Fruit fly (Drosophila melanogaster): ENCODE measurements around the gene CG32982.

CG32982 gene

dm6 chr2L:9207133-9207532 lies 81.6 kb downstream of the CG32982 start (continued):
- TF ChIP-seq CG10321 (GFP tag; IDR thresholded peaks at IDR 0.05) (no peak), D19A (tag; optimal IDR thresholded peaks at IDR 0.05) (peak; percentile 33), B-H2 (GFP tag; optimal IDR thresholded peaks at IDR 0.05) (no peak), onecut (GFP tag; IDR thresholded peaks at IDR 0.05) (no peak), CG3163 (GFP tag; optimal IDR thresholded peaks at IDR 0.05) (no peak), pita (GFP tag; optimal IDR thresholded peaks at IDR 0.05) (no peak), Asciz (GFP tag; optimal IDR thresholded peaks at IDR 0.05) (peak; percentile 72), CG8388 (GFP tag; optimal IDR thresholded peaks at IDR 0.05) (peak; percentile 71), CG9727 (GFP tag; optimal IDR thresholded peaks at IDR 0.05) (no peak), org-1 (GFP tag; optimal IDR thresholded peaks at IDR 0.05) (peak; percentile 15), ap (GFP tag; IDR thresholded peaks at IDR 0.05) (no peak), CG12071 (GFP tag; optimal IDR thresholded peaks at IDR 0.05) (no peak), nerfin-1 (tag; optimal IDR thresholded peaks at IDR 0.05) (peak; percentile 34), dm (GFP tag; optimal IDR thresholded peaks at IDR 0.05) (no peak), Sin3A (optimal IDR thresholded peaks at IDR 0.05) (no peak), hth (optimal IDR thresholded peaks at IDR 0.05) (no peak), CG11696 (GFP tag; IDR thresholded peaks at IDR 0.05) (no peak), stc (GFP tag; IDR thresholded peaks at IDR 0.05) (peak; percentile 56), corto (GFP tag; optimal IDR thresholded peaks at IDR 0.05) (no peak), CG14050 (GFP tag; IDR thresholded peaks at IDR 0.05) (peak; percentile 46; the same call in 1 of the 3 replicates), vvl (GFP tag; IDR thresholded peaks at IDR 0.05) (0 out of 2 replicates have a peak, but pooled peaks have one; percentile 18), CG13894 (tag; optimal IDR thresholded peaks at IDR 0.05) (no peak), wor (GFP tag; IDR thresholded peaks at IDR 0.05) (peak; percentile 24; the same call in 1 of the 2 replicates), CG11085 (GFP tag; IDR thresholded peaks at IDR 0.05) (no peak), CG6689 (GFP tag; IDR thresholded peaks at IDR 0.05) (0 out of 2 replicates have a peak, but pooled peaks have one; percentile 6), sim (GFP tag; IDR thresholded peaks at IDR 0.05) (no peak), pan (optimal IDR thresholded peaks at IDR 0.05) (no peak), pan (GFP tag; optimal IDR thresholded peaks at IDR 0.05 in 1 of 2, IDR thresholded peaks at IDR 0.05 in 1 of 2) (peak in 1 of 2 experiments; percentile 51), gt (GFP tag; IDR thresholded peaks at IDR 0.05) (no peak), Oli (tag; optimal IDR thresholded peaks at IDR 0.05) (peak; percentile 60), crc (GFP tag; optimal IDR thresholded peaks at IDR 0.05) (no peak), Deaf1 (tag; optimal IDR thresholded peaks at IDR 0.05) (no peak), crol (GFP tag; IDR thresholded peaks at IDR 0.05) (no peak), CG18262 (tag; optimal IDR thresholded peaks at IDR 0.05) (peak; percentile 69), B-H1 (GFP tag; IDR thresholded peaks at IDR 0.05) (no peak), Oaz (GFP tag; IDR thresholded peaks at IDR 0.05) (0 out of 2 replicates have a peak, but pooled peaks have one; percentile 20), CG9609 (GFP tag; optimal IDR thresholded peaks at IDR 0.05) (no peak), CG3065 (GFP tag; optimal IDR thresholded peaks at IDR 0.05) (no peak), eve (GFP tag; optimal IDR thresholded peaks at IDR 0.05) (peak in 1 of 2 experiments; percentile 85), CG1529 (GFP tag; optimal IDR thresholded peaks at IDR 0.05) (peak; percentile 42), CTCF (GFP tag; optimal IDR thresholded peaks at IDR 0.05) (no peak), E2f1 (GFP tag; IDR thresholded peaks at IDR 0.05) (0 out of 2 replicates have a peak, but pooled peaks have one; percentile 26), CG9797 (GFP tag; optimal IDR thresholded peaks at IDR 0.05) (no peak), unpg (GFP tag; optimal IDR thresholded peaks at IDR 0.05) (peak; percentile 66), Dref (GFP tag; IDR thresholded peaks at IDR 0.05) (no peak), tgo (GFP tag; IDR thresholded peaks at IDR 0.05) (peak; percentile 25; the same call in 1 of the 3 replicates), CG11695 (GFP tag; IDR thresholded peaks at IDR 0.05) (no peak), Opbp (GFP tag; IDR thresholded peaks at IDR 0.05; ENCODE audit: partially characterized antibody) (no peak), E2f2 (GFP tag; IDR thresholded peaks at IDR 0.05) (peak; percentile 28; the same call in 1 of the 2 replicates), fd102C (GFP tag; optimal IDR thresholded peaks at IDR 0.05) (no peak), run (tag; optimal IDR thresholded peaks at IDR 0.05) (peak; percentile 32), bowl (GFP tag; IDR thresholded peaks at IDR 0.05) (no peak), Dll (GFP tag; IDR thresholded peaks at IDR 0.05; ENCODE audit: partially characterized antibody) (no peak), CG30431 (GFP tag; optimal IDR thresholded peaks at IDR 0.05) (peak; percentile 7)

Data from whole organism, embryonic.